Fruit fly (Drosophila melanogaster) S2 (cell line): Measurements from ENCODE around the gene CG14715.

ENCODE experiments used
- CG8478 ChIP-seq: fragments of >200 bp; optimal IDR thresholded peaks from 2 replicates; lab custom pipeline; 2018
- CTCF ChIP-seq, 2 experiments: fragments of >200 bp; optimal IDR thresholded peaks; 2 replicates each; lab custom pipeline; 2018

CG14715 gene

DNA sequence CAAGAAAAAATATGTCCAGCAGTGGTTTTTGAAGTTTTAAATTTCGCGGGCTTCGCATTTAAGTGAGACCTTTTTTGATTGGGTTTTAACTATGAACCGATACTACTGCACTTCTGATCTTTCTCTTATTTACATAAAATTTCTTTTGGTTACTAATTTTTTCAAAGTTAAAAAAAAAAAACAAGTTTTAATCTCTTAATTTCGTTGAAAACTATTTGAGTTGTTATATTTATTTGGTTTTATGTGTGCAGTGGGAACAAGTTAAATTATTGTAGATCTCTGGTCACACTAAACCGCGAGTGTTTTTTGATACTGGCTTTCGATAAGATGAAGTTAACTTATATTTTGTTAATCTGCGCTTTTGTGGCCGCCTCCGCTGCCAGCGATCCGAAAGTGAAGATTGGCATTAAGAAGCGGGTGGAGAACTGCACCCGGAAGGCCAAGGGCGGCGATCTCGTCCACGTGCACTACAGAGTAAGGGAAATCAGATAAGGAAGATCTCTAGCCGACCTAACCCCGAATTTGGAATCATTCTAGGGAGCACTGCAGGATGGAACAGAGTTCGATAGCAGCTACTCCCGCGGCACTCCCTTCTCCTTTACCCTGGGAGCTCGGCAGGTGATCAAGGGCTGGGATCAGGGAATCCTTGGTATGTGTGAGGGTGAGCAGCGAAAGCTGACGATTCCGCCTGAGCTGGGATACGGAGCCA is at the start of gene CG14715:
CG14715 (plus strand) TSS at position 267 of the 709 bp plus-strand sequence.
- TF ChIP-seq CTCF (optimal IDR thresholded peaks at IDR 0.05; lab: Kevin White, UChicago) = no peak
- no peak for TF ChIP-seq CG8478 (lab: Kevin White, UChicago)

DNA sequence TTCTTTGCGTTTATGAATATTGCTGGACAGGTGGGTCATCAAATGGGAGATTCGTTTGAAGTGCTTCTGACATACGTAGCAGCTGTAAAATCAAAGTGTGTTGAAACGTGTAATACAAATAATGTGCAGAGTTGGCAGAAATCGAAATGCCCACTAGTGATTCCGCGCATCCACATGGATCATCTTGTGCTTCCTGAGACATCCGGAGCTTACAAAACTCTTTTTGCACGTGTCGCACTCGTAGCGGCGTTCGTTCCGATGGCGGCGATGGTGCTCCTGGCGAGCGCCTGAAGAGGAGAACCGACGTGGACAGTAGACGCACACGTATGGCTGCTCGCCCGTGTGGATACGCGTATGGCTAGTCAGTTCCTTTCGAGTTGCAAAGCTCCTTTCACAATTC is 48.5 kb upstream of the CG14715 start, which contains the start of gene Zaf1:
Zaf1 (minus strand) TSS at position 101 of the 400 bp plus-strand sequence.
- TF ChIP-seq CG8478 (lab: Kevin White, UChicago) (no peak), CTCF (optimal IDR thresholded peaks at IDR 0.05; lab: Kevin White, UChicago) (no peak)

DNA sequence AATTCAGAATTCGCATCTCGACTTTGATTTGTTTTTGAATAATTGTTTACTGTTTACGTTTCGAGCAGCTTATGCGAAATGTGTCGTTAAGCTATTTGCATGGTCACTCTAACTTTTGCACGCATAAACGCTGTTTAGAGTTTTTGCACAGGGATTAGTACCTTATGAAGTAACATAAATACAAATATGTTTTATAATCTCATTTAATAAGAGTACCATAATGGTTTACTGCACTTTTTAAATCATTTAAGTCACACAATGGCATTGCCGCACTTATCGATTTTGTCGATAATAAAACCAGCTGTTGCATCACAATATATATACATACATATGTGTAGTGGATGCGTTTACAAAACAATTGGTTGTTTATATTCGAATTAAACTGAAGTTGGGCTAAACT is 47.5 kb upstream of the CG14715 start, which contains the start of the genes CG6813 and CG18764:
CG6813 (minus strand) TSS at position 68 of the 400 bp plus-strand sequence.
CG18764 (plus strand) TSS at position 319 of the 400 bp plus-strand sequence.
- TF ChIP-seq CG8478 (lab: Kevin White, UChicago) = no peak

dm6 chr3R:11628416-11629041 is 45.5 kb upstream of the CG14715 start, which contains the start of gene CG14712:
Gene CG14712 (plus strand): TSS chr3R:11628759.
- TF ChIP-seq CTCF (optimal IDR thresholded peaks at IDR 0.05; lab: Kevin White, UChicago) = no peak
- no peak for TF ChIP-seq CG8478 (lab: Kevin White, UChicago)

dm6 chr3R:11637586-11637985 is 36.4 kb upstream of the CG14715 start:
- TF ChIP-seq CTCF (optimal IDR thresholded peaks at IDR 0.05; lab: Kevin White, UChicago) (no peak), CG8478 (lab: Kevin White, UChicago) (no peak)

DNA sequence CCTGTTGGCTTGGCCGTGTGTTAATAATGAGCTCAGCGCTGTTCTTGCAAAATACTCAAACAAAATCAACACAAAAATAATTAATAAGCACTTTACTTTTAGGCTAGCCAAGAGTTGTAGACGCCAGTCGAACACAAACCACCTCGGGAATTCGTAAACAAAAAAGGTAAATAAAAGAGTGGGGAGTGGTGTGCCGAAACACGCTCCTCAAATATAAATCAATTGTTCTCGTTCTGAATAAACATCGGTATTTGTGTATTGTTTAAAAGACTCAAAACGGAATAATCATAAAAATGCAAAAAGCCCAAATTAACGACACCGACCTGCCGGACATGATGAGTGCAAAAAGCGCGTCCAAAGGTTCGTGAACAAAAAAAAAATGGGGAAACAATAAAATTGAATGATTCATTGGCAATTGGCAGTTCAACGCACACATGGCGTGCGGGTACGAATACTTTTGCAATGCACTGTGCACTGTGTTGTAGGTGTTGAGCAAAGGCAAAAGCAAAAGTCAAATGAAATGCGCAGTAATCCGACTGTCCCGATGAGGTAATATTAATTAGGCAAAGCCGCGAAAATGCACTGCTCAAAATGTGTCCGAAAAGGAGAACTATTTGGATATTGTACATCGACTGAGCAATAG is 34.0 kb upstream of the CG14715 start:
- TF ChIP-seq CG8478 (lab: Kevin White, UChicago) = no peak
- no peak for TF ChIP-seq CTCF (optimal IDR thresholded peaks at IDR 0.05; lab: Kevin White, UChicago)

DNA sequence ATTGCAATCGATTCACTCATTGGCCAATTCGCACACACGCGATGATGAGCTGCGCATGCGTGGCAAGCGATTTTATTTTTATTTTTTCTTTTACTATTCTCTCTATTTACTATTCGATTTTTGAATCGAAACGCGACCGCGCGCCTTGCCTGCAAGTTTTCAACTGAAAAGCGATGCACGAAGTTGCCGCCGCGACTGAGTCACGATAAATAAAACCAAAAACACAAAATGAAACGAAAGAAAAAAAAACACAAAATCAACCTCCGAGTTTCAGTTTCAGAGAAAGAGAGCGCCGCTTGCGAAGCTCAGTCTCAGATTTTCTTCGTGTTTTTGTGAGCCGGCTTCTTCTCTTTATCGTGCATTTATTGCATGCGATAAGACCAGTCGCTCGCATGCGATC is 27.2 kb upstream of the CG14715 start:
- no peak for TF ChIP-seq CTCF (optimal IDR thresholded peaks at IDR 0.05; lab: Kevin White, UChicago)
- no peak for TF ChIP-seq CG8478 (lab: Kevin White, UChicago)

DNA sequence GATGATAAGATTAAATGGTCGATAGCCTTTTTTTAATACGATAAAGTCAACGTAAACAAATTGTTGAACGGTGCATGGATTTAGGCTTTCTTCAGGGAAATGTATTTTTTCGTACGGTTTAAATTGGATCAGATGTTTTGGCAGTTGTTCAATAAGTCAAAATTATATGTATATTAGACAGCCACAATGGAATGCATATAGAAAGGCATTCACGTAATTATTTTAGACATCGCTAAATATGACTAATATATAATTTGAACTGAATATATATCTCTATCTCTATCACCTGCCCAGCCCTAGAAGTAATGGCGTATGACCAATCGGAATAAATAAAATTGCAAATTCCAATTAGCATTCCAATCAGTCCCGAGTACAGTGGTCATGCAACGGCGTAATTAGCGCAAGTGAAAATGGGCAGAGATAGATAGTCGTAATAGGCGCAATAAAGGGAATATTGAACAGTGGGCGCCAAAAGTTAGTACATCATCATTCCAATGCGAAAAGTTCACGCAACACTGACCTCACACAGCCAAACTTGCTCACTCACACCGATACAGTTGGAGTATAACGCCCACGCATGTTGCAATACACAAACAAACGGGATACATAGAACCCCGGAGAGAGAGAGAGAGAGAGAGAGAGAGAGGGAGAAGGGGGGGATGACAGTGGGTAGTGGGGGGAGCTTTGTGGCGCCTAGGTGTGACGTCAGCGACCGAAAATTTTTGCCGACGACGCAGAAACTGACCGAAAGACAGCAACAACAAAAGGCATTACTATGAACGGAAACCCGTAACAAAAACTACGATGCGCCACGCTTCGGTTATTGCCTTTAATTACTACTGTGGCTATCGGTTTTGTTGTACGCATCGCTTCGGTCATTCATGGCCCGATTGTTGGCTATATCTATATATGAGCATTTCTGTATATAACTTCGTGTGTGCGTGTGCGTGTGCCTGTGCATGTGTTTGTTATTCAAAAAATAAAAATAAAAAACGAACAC is 25.4 kb upstream of the CG14715 start:
- TF ChIP-seq CG8478 (lab: Kevin White, UChicago) (no peak), CTCF (optimal IDR thresholded peaks at IDR 0.05; lab: Kevin White, UChicago) (no peak)

DNA sequence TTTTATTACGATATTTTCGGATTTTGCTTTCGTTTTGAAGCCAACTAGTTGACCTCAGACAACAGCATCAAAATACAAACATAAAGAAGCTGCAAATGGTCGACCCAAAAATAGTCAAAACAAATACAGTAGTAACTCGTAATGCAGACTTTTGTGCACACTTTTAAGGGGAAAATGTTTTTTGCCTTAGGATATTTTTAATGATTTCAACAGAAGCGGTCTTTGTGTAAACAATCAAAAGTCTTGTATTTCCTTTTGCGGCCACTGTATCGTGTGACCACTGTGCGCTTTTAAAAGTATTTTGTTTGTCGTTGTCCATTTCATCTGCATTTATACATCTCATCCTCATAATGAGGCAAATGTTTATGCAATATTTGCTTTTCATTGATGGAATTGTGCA is 24.6 kb upstream of the CG14715 start:
- no peak for TF ChIP-seq CTCF (optimal IDR thresholded peaks at IDR 0.05; lab: Kevin White, UChicago)
- TF ChIP-seq CG8478 (lab: Kevin White, UChicago) = no peak

dm6 chr3R:11650105-11651039 is 23.6 kb upstream of the CG14715 start, which contains the start of the genes Csk and Elp1:
Gene Csk (minus strand): TSS chr3R:11650706.
Gene Elp1 (plus strand): TSS chr3R:11650971.
- TF ChIP-seq CTCF (optimal IDR thresholded peaks at IDR 0.05; lab: Kevin White, UChicago) = no peak
- TF ChIP-seq CG8478 (lab: Kevin White, UChicago) = no peak

DNA sequence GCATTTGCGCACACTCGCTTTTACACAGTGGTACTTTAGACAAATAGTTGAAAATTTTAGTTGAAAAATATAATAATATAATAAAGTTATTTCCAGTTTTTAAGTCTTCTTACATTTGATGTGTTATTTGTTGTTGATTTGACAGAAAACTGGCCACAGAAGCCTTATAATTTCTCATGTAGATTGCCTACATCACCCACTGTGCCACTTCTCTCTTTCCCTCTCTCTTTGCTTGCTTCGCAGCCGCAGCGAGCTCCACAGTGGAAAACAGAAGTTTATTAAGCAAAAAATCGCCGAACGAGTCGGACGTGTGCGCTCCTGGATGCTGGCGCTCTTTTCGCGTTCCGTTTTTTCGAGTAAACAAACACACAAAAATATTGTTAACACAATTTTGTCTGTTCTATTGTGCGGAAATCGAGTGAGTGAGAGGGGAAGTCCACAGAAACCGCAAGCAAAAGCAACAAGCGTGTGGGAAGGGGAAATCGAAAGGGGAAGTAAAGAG is 18.1 kb upstream of the CG14715 start, which contains the start of gene CG42327:
CG42327 (plus strand) TSS at position 277 of the 502 bp plus-strand sequence.
- TF ChIP-seq CTCF (optimal IDR thresholded peaks at IDR 0.05; lab: Kevin White, UChicago) (no peak), CG8478 (lab: Kevin White, UChicago) (no peak)

DNA sequence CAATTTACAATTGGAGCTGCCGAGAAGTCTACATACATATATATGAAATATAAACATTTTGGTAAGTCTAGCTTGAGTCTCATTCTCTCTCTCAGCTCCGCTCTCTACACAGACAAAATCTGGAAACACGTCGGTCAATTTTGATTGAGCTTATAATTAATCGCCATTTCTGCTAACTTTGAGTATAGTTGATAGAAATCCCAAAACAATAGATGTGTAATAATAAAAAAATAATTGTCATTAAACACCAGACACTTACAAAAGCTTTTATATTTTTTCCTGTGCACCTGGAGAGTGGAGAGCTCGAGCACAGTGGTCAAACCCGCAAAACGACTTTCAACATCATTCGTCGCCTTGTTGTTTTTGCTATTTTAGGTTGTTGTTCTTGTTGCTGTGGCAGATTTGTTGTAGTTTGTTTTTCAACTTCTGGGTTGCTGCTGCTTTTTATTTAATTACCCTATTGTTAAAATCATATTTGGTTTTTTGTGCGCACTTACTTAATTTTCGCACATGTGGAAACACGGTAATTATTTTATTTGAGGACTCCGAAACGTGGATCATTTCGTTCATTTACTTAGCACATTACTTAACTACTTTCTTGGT is 17.3 kb upstream of the CG14715 start:
- TF ChIP-seq CTCF (optimal IDR thresholded peaks at IDR 0.05; lab: Kevin White, UChicago) (no peak), CG8478 (lab: Kevin White, UChicago) (no peak)
